Worm (Caenorhabditis elegans) whole organism, midembryonic: ENCODE measurements around the gene K01D12.20.

Experiments used
- T22C8.4 ChIP-seq: fragments of 200-800 bp; sonication (Bioruptor generic); IDR thresholded peaks from 2 replicates; pipeline ENCODE4 v1.3.6; 2022; ENCODE audit warnings: missing genetic modification characterization, missing compliant biosample characterization
- cog-1 ChIP-seq: sonication (generic microtip); optimal IDR thresholded peaks from 2 replicates; lab custom pipeline; 2016; ENCODE audit warnings: missing genetic modification characterization, missing compliant biosample characterization
- flt-1 ChIP-seq: fragments of 200-800 bp; sonication (Bioruptor generic); IDR thresholded peaks from 2 replicates; pipeline ENCODE4 v1.3.6; 2022; ENCODE audit warnings: missing genetic modification characterization, missing compliant biosample characterization
- klf-2 ChIP-seq: fragments of 200-800 bp; sonication (Bioruptor generic); conservative IDR thresholded peaks from 2 replicates; pipeline ENCODE4 v1.3.6; 2022; ENCODE audit warnings: missing genetic modification reagents, missing genetic modification characterization, missing compliant biosample characterization
- med-1 ChIP-seq: sonication (generic microtip); optimal IDR thresholded peaks from 2 replicates; lab custom pipeline; 2017; ENCODE audit warnings: missing genetic modification characterization, mild to moderate bottlenecking, missing compliant biosample characterization, antibody characterized with exemption, missing genetic modification reagents; ENCODE audit not compliant: insufficient read depth
- ref-1 ChIP-seq: fragments of 200-800 bp; sonication (Bioruptor generic); conservative IDR thresholded peaks from 2 replicates; pipeline ENCODE4 v1.3.6; 2022; ENCODE audit warnings: missing genetic modification reagents, missing genetic modification characterization, missing compliant biosample characterization
- tab-1 ChIP-seq: fragments of 200-800 bp; sonication (Bioruptor generic); IDR thresholded peaks from 2 replicates; pipeline ENCODE4 v1.3.6; 2022; ENCODE audit warnings: missing genetic modification characterization, missing compliant biosample characterization
- ztf-23 ChIP-seq: fragments of 200-800 bp; sonication (Bioruptor generic); IDR thresholded peaks from 2 replicates; pipeline ENCODE4 v1.3.6; 2022; ENCODE audit warnings: missing genetic modification reagents, missing genetic modification characterization, missing compliant biosample characterization
- ztf-29 ChIP-seq: fragments of 200-800 bp; sonication (Bioruptor generic); IDR thresholded peaks from 2 replicates; pipeline ENCODE4 v1.3.6; 2022; ENCODE audit warnings: missing genetic modification reagents, missing genetic modification characterization, missing compliant biosample characterization

K01D12.20 gene

DNA sequence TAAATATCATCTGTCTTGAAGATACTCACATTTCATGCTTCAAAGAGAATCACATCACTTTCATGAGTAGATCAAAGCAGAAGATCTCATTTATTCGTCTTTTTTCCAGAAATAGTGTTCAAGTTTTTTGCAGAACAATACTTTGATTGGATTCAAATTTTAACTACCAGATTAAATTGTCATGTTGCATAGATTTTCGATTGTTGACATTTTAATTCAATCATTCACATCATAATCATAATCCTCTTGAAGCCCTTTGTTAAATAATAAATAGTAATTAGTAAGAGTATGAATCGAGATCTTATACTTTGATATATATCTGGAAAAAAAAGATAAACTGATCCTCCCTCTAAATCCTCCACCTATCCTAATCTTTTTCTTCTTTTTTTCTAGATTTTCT is 27.2 kb upstream of the K01D12.20 start:
- TF ChIP-seq ztf-29 (GFP tag; lab: Robert Waterston, UW) (no peak), cog-1 (tag; lab: Kevin White, UChicago) (no peak), ref-1 (GFP tag; lab: Robert Waterston, UW) (no peak), T22C8.4 (GFP tag; lab: Robert Waterston, UW) (no peak), klf-2 (GFP tag; lab: Robert Waterston, UW) (no peak), flt-1 (GFP tag; lab: Robert Waterston, UW) (no peak), ztf-23 (GFP tag; lab: Robert Waterston, UW) (no peak), med-1 (GFP tag; lab: Kevin White, UChicago) (no peak), tab-1 (GFP tag; lab: Robert Waterston, UW) (no peak)

DNA sequence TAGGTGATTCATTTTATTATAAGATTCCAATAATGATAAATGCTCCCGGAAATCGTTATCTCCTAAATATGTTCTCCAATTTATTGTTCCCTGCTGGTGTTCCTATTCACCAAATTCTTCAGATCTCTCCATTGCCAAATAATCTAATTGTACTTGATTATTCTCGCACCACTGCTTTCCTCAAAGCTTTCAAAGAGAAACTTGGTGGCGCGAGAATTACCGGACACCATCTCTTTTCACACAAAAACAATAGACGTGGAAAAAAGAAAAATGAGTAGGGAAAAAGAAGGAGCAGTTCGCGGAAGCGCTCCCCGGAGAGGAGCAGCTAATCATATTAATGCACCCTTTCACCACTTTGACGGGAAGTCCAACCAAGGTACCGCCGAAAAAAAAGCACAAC is 20.7 kb upstream of the K01D12.20 start:
- no peak for TF ChIP-seq tab-1 (GFP tag; lab: Robert Waterston, UW)
- TF ChIP-seq ztf-29 (GFP tag; lab: Robert Waterston, UW): no peak

DNA sequence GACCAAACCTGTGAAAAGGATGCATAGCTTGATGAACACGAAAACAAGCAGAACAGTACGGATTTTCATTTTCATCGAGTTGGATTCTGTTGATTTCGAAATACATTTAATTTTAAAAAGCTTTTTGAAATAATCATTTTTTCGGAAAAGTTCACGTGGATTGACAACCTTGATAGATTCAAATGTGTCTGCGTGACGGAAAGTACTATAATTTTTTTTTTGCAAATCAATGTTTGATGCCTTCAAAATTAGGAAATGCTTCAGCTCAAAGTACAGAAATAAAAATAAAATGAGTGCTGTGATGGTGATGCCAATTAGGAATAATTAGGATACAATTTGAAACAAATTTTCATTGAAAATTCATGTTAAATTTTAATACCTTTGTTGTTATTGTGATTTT is 20.2 kb upstream of the K01D12.20 start, which contains the start of gene C54D10.4:
C54D10.4 (minus strand) TSS at position 101 of the 400 bp plus-strand sequence.
- TF ChIP-seq klf-2 (GFP tag; lab: Robert Waterston, UW) (no peak), med-1 (GFP tag; lab: Kevin White, UChicago) (no peak), cog-1 (tag; lab: Kevin White, UChicago) (no peak), ztf-23 (GFP tag; lab: Robert Waterston, UW) (no peak), ztf-29 (GFP tag; lab: Robert Waterston, UW) (no peak), T22C8.4 (GFP tag; lab: Robert Waterston, UW) (no peak), flt-1 (GFP tag; lab: Robert Waterston, UW) (no peak), tab-1 (GFP tag; lab: Robert Waterston, UW) (no peak), ref-1 (GFP tag; lab: Robert Waterston, UW) (no peak)

DNA sequence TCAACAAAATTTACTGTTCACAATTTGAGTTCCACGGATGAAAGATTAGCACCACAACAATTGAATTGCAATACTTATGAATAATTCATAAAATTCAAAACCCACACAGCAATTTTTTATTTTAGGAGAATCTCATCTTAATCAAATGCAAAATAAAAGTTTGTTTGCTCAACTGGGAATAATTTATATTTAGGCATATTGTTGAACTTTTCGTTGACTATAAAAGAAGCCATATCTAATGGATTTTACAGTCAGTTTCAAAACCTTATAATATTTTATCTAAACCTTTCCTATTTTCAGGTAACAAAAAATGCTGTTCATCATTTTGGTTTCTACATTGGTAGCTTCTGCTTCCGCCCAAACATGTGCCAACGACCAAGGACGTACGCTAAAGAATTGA is 17.7 kb upstream of the K01D12.20 start, which contains the start of gene C54D10.3:
C54D10.3 (plus strand) TSS at position 301 of the 400 bp plus-strand sequence.
- TF ChIP-seq med-1 (GFP tag; lab: Kevin White, UChicago) (no peak), cog-1 (tag; lab: Kevin White, UChicago) (no peak), T22C8.4 (GFP tag; lab: Robert Waterston, UW) (no peak), ztf-23 (GFP tag; lab: Robert Waterston, UW) (no peak), tab-1 (GFP tag; lab: Robert Waterston, UW) (no peak), ref-1 (GFP tag; lab: Robert Waterston, UW) (no peak), klf-2 (GFP tag; lab: Robert Waterston, UW) (no peak), ztf-29 (GFP tag; lab: Robert Waterston, UW) (no peak), flt-1 (GFP tag; lab: Robert Waterston, UW) (no peak)

DNA sequence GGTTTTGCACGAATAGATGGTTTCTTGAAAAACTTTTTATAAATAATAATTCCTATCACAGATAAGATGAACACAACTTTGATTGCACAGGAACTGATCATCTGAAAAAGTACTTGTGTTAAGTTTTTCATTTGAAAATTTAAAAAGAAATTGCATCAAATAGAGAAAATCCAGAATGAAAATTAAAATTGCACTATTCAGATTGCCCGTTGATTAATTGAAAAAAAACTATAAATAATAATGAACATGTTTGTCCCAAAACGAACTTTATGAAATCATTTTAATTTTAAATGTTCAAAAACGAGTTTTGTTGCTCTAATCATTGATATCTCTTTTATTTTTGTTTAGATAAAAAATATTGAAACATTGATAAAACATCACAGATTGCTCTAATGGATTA is 16.7 kb upstream of the K01D12.20 start, which contains the start of gene cdr-3:
cdr-3 (minus strand) TSS at position 101 of the 400 bp plus-strand sequence.
- TF ChIP-seq T22C8.4 (GFP tag; lab: Robert Waterston, UW) (no peak), ztf-23 (GFP tag; lab: Robert Waterston, UW) (no peak), ref-1 (GFP tag; lab: Robert Waterston, UW) (no peak), cog-1 (tag; lab: Kevin White, UChicago) (no peak)

DNA sequence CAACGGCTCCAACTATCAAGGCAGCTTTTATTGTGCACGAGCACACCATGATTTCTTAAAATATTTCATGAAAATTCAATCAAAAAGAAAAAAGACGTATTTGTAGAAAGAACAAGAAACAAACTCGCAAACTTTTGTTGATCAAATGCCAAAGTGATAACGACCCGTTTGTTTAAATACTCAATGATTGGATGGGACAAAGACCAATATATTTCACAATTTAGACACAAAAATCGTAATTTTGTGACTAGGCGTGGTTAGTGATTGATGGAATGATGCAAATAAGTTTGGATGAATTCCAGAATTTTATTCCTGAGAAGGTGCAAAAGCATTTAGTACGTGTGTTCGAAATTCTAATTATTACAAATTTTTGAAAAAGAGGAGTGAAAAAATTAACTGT is 15.0 kb upstream of the K01D12.20 start, which contains the start of gene cdr-2:
cdr-2 (minus strand) TSS at position 54 of the 400 bp plus-strand sequence.
- TF ChIP-seq ztf-23 (GFP tag; lab: Robert Waterston, UW) (no peak), ref-1 (GFP tag; lab: Robert Waterston, UW) (no peak), T22C8.4 (GFP tag; lab: Robert Waterston, UW) (no peak), med-1 (GFP tag; lab: Kevin White, UChicago) (no peak)

DNA sequence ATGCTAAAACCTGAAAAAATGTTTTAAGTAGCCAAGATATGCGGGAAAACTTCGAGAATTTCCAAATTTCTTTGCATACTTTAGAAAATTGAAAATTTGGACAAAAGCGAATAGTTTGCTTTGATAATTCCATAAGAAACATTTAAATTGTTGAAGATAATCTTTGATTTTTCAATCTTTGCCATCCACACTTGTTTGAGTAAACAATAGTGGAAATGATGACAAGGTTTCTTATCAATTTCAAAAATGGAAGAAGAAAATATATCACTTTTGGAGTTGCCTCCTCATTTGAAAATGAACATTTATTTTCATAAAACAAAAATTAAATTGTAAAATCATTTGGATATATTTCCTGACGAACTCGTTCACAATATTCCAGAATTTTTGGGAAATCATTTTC is 13.7 kb upstream of the K01D12.20 start:
- TF ChIP-seq flt-1 (GFP tag; lab: Robert Waterston, UW) (no peak), klf-2 (GFP tag; lab: Robert Waterston, UW) (no peak), ztf-23 (GFP tag; lab: Robert Waterston, UW) (no peak), cog-1 (tag; lab: Kevin White, UChicago) (no peak), T22C8.4 (GFP tag; lab: Robert Waterston, UW) (no peak), tab-1 (GFP tag; lab: Robert Waterston, UW) (no peak)

DNA sequence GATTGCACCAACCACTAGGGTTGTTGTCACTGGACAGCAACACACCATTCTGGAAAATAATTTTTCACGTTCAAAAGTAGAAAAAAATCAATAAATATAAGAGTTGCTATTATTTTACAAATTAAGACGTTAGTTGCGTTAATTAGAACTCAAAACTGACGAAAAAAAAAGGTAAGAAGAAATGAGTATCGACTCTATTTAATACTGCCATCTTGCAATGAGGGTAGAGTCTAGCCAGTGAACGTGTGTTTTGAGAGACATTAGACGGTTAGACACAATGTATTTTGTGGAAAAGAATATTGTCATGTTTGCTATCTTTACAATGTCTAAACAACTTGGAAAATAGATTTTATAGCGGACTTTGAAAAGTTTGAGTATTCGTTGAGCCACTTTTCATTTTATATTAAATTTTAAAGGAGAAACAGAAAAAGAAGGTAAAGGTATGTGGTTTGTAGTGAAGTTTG is 13.1 kb upstream of the K01D12.20 start, which contains the start of gene cdr-6:
cdr-6 (minus strand) TSS at position 51 of the 464 bp plus-strand sequence.
- TF ChIP-seq ztf-29 (GFP tag; lab: Robert Waterston, UW) (no peak), klf-2 (GFP tag; lab: Robert Waterston, UW) (no peak), flt-1 (GFP tag; lab: Robert Waterston, UW) (no peak), ztf-23 (GFP tag; lab: Robert Waterston, UW) (no peak), med-1 (GFP tag; lab: Kevin White, UChicago) (no peak), ref-1 (GFP tag; lab: Robert Waterston, UW) (no peak), T22C8.4 (GFP tag; lab: Robert Waterston, UW) (no peak), cog-1 (tag; lab: Kevin White, UChicago) (no peak), tab-1 (GFP tag; lab: Robert Waterston, UW) (no peak)

DNA sequence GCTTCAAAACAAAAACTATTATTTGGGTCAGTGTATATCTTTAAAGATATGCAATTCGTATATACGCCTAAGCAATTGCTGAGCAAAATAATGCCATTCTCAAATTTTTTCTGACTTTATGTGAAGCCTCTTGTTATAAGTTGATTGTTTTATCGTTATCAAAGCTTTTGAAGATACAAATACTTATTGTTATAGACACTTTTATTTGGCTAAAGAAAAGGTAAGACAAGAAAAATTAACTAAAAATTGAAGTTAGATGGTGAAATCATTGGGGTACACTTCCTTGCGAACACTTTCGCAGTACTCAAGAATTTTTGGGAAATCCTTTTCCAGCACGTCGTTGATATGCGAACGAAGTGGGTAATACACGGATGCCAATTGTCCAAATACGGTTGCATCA is 11.7 kb upstream of the K01D12.20 start:
- TF ChIP-seq ref-1 (GFP tag; lab: Robert Waterston, UW): no peak
- TF ChIP-seq med-1 (GFP tag; lab: Kevin White, UChicago): no peak
- no peak for TF ChIP-seq klf-2 (GFP tag; lab: Robert Waterston, UW)
- no peak for TF ChIP-seq flt-1 (GFP tag; lab: Robert Waterston, UW)
- no peak for TF ChIP-seq tab-1 (GFP tag; lab: Robert Waterston, UW)
- no peak for TF ChIP-seq T22C8.4 (GFP tag; lab: Robert Waterston, UW)
- TF ChIP-seq ztf-23 (GFP tag; lab: Robert Waterston, UW): no peak
- TF ChIP-seq ztf-29 (GFP tag; lab: Robert Waterston, UW): no peak
- TF ChIP-seq cog-1 (tag; lab: Kevin White, UChicago): no peak
